Fruit fly (Drosophila melanogaster) whole organism, embryonic: Measurements from ENCODE around the gene Gen.

Experiments used
- Bdp1 ChIP-seq: fragments of 200-800 bp; sonication (Bioruptor generic); optimal IDR thresholded peaks from 3 replicates; lab custom pipeline; 2016; ENCODE audit warnings: missing biosample characterization, missing genetic modification characterization
- CG11093 ChIP-seq: fragments of 200-800 bp; sonication (Bioruptor generic); IDR thresholded peaks from 3 replicates; pipeline ENCODE4 v1.3.6; 2022; ENCODE audit warnings: missing biosample characterization, missing genetic modification characterization
- CG11398 ChIP-seq: fragments of 200-800 bp; sonication (Bioruptor generic); optimal IDR thresholded peaks from 2 replicates; lab custom pipeline; 2016; ENCODE audit warnings: missing biosample characterization, missing genetic modification characterization
- CG12299 ChIP-seq: fragments of 200-800 bp; sonication (Bioruptor generic); optimal IDR thresholded peaks from 2 replicates; lab custom pipeline; 2018; ENCODE audit warnings: missing biosample characterization, mild to moderate bottlenecking, missing genetic modification characterization
- CG12659 ChIP-seq: fragments of 200-800 bp; sonication (Bioruptor generic); optimal IDR thresholded peaks from 3 replicates; lab custom pipeline; 2017; ENCODE audit warnings: mild to moderate bottlenecking, missing biosample characterization, missing genetic modification reagents, missing genetic modification characterization
- CG12744 ChIP-seq: fragments of 200-800 bp; sonication (Bioruptor generic); optimal IDR thresholded peaks from 2 replicates; lab custom pipeline; 2016; ENCODE audit warnings: missing biosample characterization, missing genetic modification characterization
- CG13287 ChIP-seq: fragments of 200-800 bp; sonication (Bioruptor generic); IDR thresholded peaks from 2 replicates; pipeline ENCODE4 v1.3.6; 2022; ENCODE audit warnings: missing biosample characterization, missing genetic modification characterization; ENCODE audit not compliant: partially characterized antibody
- CG14014 ChIP-seq: fragments of 200-800 bp; sonication (Bioruptor generic); IDR thresholded peaks from 2 replicates; pipeline ENCODE4 v1.3.6; 2022; ENCODE audit warnings: missing biosample characterization, missing genetic modification characterization
- CG14441 ChIP-seq: fragments of 200-800 bp; sonication (Bioruptor generic); IDR thresholded peaks from 2 replicates; pipeline ENCODE4 v1.3.6; 2022; ENCODE audit warnings: missing biosample characterization, missing genetic modification characterization
- CG14667 ChIP-seq: fragments of 200-800 bp; sonication (Bioruptor generic); IDR thresholded peaks from 2 replicates; pipeline ENCODE4 v1.3.6; 2022; ENCODE audit warnings: missing biosample characterization, missing genetic modification characterization
- CG17568 ChIP-seq: fragments of 200-800 bp; sonication (Bioruptor generic); optimal IDR thresholded peaks from 2 replicates; lab custom pipeline; 2018; ENCODE audit warnings: missing biosample characterization, mild to moderate bottlenecking, missing genetic modification characterization, moderate library complexity
- CG17829 ChIP-seq: fragments of 200-800 bp; optimal IDR thresholded peaks from 2 replicates; lab custom pipeline; 2019; ENCODE audit warnings: missing biosample characterization, mild to moderate bottlenecking, missing genetic modification characterization, moderate library complexity
- CG30431 ChIP-seq: fragments of 200-800 bp; sonication (Bioruptor generic); optimal IDR thresholded peaks from 2 replicates; lab custom pipeline; 2017; ENCODE audit warnings: missing biosample characterization, missing genetic modification characterization
- CG32772 ChIP-seq: fragments of 200-800 bp; sonication (Bioruptor generic); IDR thresholded peaks from 2 replicates; pipeline ENCODE4 v1.3.6; 2022; ENCODE audit warnings: missing biosample characterization, missing genetic modification characterization
- CG3838 ChIP-seq: fragments of 200-800 bp; sonication (Bioruptor generic); optimal IDR thresholded peaks from 3 replicates; lab custom pipeline; 2016; ENCODE audit warnings: missing biosample characterization, missing genetic modification characterization
- CG4282 ChIP-seq: fragments of 200-800 bp; sonication (Bioruptor generic); optimal IDR thresholded peaks from 2 replicates; lab custom pipeline; 2016; ENCODE audit warnings: missing biosample characterization, missing genetic modification characterization
- CG6272 ChIP-seq: fragments of 200-800 bp; sonication (Bioruptor generic); IDR thresholded peaks from 2 replicates; pipeline ENCODE4 v1.3.6; 2022; ENCODE audit warnings: missing biosample characterization, missing genetic modification characterization
- CG6813 ChIP-seq: fragments of 200-800 bp; sonication (Bioruptor generic); optimal IDR thresholded peaks from 2 replicates; lab custom pipeline; 2017; ENCODE audit warnings: missing biosample characterization, missing genetic modification characterization, mild to moderate bottlenecking, moderate library complexity, missing genetic modification reagents
- CG6854 ChIP-seq: fragments of 200-800 bp; sonication (Bioruptor generic); optimal IDR thresholded peaks from 3 replicates; lab custom pipeline; 2017; ENCODE audit warnings: missing biosample characterization, mild to moderate bottlenecking, missing genetic modification characterization
- CG8765 ChIP-seq: fragments of 200-800 bp; sonication (Bioruptor generic); IDR thresholded peaks from 2 replicates; pipeline ENCODE4 v1.3.6; 2022; ENCODE audit warnings: missing biosample characterization, missing genetic modification characterization
- CG9727 ChIP-seq: fragments of 200-800 bp; sonication (Bioruptor generic); optimal IDR thresholded peaks from 3 replicates; lab custom pipeline; 2017; ENCODE audit warnings: missing biosample characterization, mild to moderate bottlenecking, missing genetic modification characterization
- CTCF ChIP-seq: fragments of 200-800 bp; sonication (Bioruptor generic); optimal IDR thresholded peaks from 2 replicates; lab custom pipeline; 2017; ENCODE audit warnings: missing biosample characterization, mild to moderate bottlenecking, missing genetic modification characterization, moderate library complexity
- CrebB ChIP-seq: fragments of 200-800 bp; sonication (Bioruptor generic); optimal IDR thresholded peaks from 3 replicates; lab custom pipeline; 2018; ENCODE audit warnings: missing biosample characterization, mild to moderate bottlenecking, missing genetic modification characterization
- Dip2 ChIP-seq: fragments of 200-800 bp; sonication (Bioruptor generic); IDR thresholded peaks from 2 replicates; pipeline ENCODE4 v1.3.6; 2022; ENCODE audit warnings: missing biosample characterization, missing genetic modification characterization
- ERR ChIP-seq: fragments of 200-800 bp; sonication (Bioruptor generic); optimal IDR thresholded peaks from 2 replicates; lab custom pipeline; 2016; ENCODE audit warnings: missing biosample characterization, missing genetic modification characterization
- Eip74EF ChIP-seq, 2 experiments: fragments of 200-800 bp in 1 of 2; fragments of >200 bp in 1 of 2; sonication (Bioruptor generic) in 1 of 2; optimal IDR thresholded peaks; 2 replicates each; lab custom pipeline; 2017 to 2019; ENCODE audit warnings: missing biosample characterization in 2 of 2, missing genetic modification characterization in 2 of 2, mild to moderate bottlenecking in 1 of 2, moderate library complexity in 1 of 2
- Fer1 ChIP-seq: fragments of 200-800 bp; sonication (Bioruptor generic); optimal IDR thresholded peaks from 2 replicates; lab custom pipeline; 2017; ENCODE audit warnings: missing biosample characterization, mild to moderate bottlenecking, missing genetic modification characterization
- Hand ChIP-seq: fragments of 200-800 bp; sonication (Bioruptor generic); optimal IDR thresholded peaks from 2 replicates; lab custom pipeline; 2017; ENCODE audit warnings: mild to moderate bottlenecking, missing biosample characterization, missing genetic modification reagents, missing genetic modification characterization
- HmgD ChIP-seq: fragments of 200-800 bp; sonication (Bioruptor generic); optimal IDR thresholded peaks from 3 replicates; lab custom pipeline; 2016; ENCODE audit warnings: missing biosample characterization, missing genetic modification characterization
- HmgZ ChIP-seq: fragments of 200-800 bp; sonication (Bioruptor generic); optimal IDR thresholded peaks from 2 replicates; lab custom pipeline; 2018; ENCODE audit warnings: missing biosample characterization, mild to moderate bottlenecking, missing genetic modification characterization
- Hmr ChIP-seq: fragments of 200-800 bp; sonication (Bioruptor generic); optimal IDR thresholded peaks from 3 replicates; lab custom pipeline; 2017; ENCODE audit warnings: mild to moderate bottlenecking, missing biosample characterization, missing genetic modification reagents, missing genetic modification characterization
- MBD-R2 ChIP-seq: fragments of 200-800 bp; sonication (Bioruptor generic); IDR thresholded peaks from 2 replicates; pipeline ENCODE4 v1.3.6; 2022; ENCODE audit warnings: missing biosample characterization, missing genetic modification characterization
- Mrtf ChIP-seq: fragments of 200-800 bp; sonication (Bioruptor generic); IDR thresholded peaks from 3 replicates; pipeline ENCODE4 v1.3.6; 2022; ENCODE audit warnings: missing biosample characterization, missing genetic modification characterization
- corto ChIP-seq: fragments of 200-800 bp; sonication (Bioruptor generic); optimal IDR thresholded peaks from 2 replicates; lab custom pipeline; 2016; ENCODE audit warnings: missing biosample characterization, mild to moderate bottlenecking, missing genetic modification characterization, moderate library complexity
- dimm ChIP-seq: fragments of 200-800 bp; sonication (Bioruptor generic); IDR thresholded peaks from 2 replicates; pipeline ENCODE4 v1.3.6; 2022; ENCODE audit warnings: missing biosample characterization, missing genetic modification characterization
- hbn ChIP-seq: fragments of 200-800 bp; sonication (Bioruptor generic); IDR thresholded peaks from 2 replicates; pipeline ENCODE4 v1.3.6; 2022; ENCODE audit warnings: missing biosample characterization, missing genetic modification characterization; ENCODE audit not compliant: partially characterized antibody
- ind ChIP-seq: fragments of 200-800 bp; sonication (Bioruptor generic); optimal IDR thresholded peaks from 3 replicates; lab custom pipeline; 2016; ENCODE audit warnings: missing biosample characterization, missing genetic modification characterization
- jumu ChIP-seq: fragments of 200-800 bp; sonication (Bioruptor generic); optimal IDR thresholded peaks from 3 replicates; lab custom pipeline; 2016; ENCODE audit warnings: missing biosample characterization, missing genetic modification characterization
- mam ChIP-seq: fragments of 200-800 bp; sonication (Bioruptor generic); optimal IDR thresholded peaks from 3 replicates; lab custom pipeline; 2016; ENCODE audit warnings: missing biosample characterization, missing genetic modification characterization
- nerfin-2 ChIP-seq: fragments of 200-800 bp; sonication (Bioruptor generic); IDR thresholded peaks from 2 replicates; pipeline ENCODE4 v1.3.6; 2022; ENCODE audit warnings: missing biosample characterization, missing genetic modification characterization; ENCODE audit not compliant: partially characterized antibody
- pfk ChIP-seq: fragments of 200-800 bp; sonication (Bioruptor generic); optimal IDR thresholded peaks from 2 replicates; lab custom pipeline; 2018; ENCODE audit warnings: missing biosample characterization, mild to moderate bottlenecking, missing genetic modification characterization, moderate library complexity
- sc ChIP-seq, 3 experiments: fragments of >200 bp in 2 of 3; fragments of 200-800 bp in 1 of 3; sonication (Bioruptor generic) in 1 of 3; optimal IDR thresholded peaks; 2 replicates in 2 of 3; 3 replicates in 1 of 3; lab custom pipeline; 2017; ENCODE audit warnings: mild to moderate bottlenecking in 1 of 3, missing biosample characterization in 1 of 3, missing genetic modification characterization in 1 of 3, missing genetic modification reagents in 1 of 3
- scrt ChIP-seq: fragments of 200-800 bp; sonication (Bioruptor generic); optimal IDR thresholded peaks from 2 replicates; lab custom pipeline; 2018; ENCODE audit warnings: missing biosample characterization, mild to moderate bottlenecking, missing genetic modification characterization, moderate library complexity
- slbo ChIP-seq: fragments of 200-800 bp; sonication (Bioruptor generic); IDR thresholded peaks from 2 replicates; pipeline ENCODE4 v1.3.6; 2022; ENCODE audit warnings: missing biosample characterization, missing genetic modification characterization
- stc ChIP-seq: fragments of 200-800 bp; sonication (Bioruptor generic); IDR thresholded peaks from 2 replicates; pipeline ENCODE4 v1.3.6; 2022; ENCODE audit warnings: missing biosample characterization, missing genetic modification characterization
- tap ChIP-seq: fragments of 200-800 bp; optimal IDR thresholded peaks from 3 replicates; lab custom pipeline; 2019; ENCODE audit warnings: missing biosample characterization, mild to moderate bottlenecking, missing genetic modification characterization, moderate library complexity
- trem ChIP-seq: fragments of 200-800 bp; optimal IDR thresholded peaks from 3 replicates; lab custom pipeline; 2019; ENCODE audit warnings: missing biosample characterization, mild to moderate bottlenecking, missing genetic modification characterization, moderate library complexity
- tup ChIP-seq: fragments of 200-800 bp; sonication (Bioruptor generic); optimal IDR thresholded peaks from 2 replicates; lab custom pipeline; 2016; ENCODE audit warnings: missing biosample characterization, mild to moderate bottlenecking, missing genetic modification characterization, moderate library complexity
- zen ChIP-seq: fragments of 200-800 bp; sonication (Bioruptor generic); optimal IDR thresholded peaks from 3 replicates; lab custom pipeline; 2018; ENCODE audit warnings: missing biosample characterization, mild to moderate bottlenecking, missing genetic modification characterization, moderate library complexity
- zen2 ChIP-seq: fragments of 200-800 bp; sonication (Bioruptor generic); IDR thresholded peaks from 3 replicates; pipeline ENCODE4 v1.3.6; 2022; ENCODE audit warnings: missing biosample characterization, missing genetic modification characterization; ENCODE audit not compliant: partially characterized antibody
- zfh1 ChIP-seq: fragments of 200-800 bp; sonication (Bioruptor generic); IDR thresholded peaks from 3 replicates; pipeline ENCODE4 v1.3.6; 2022; ENCODE audit warnings: missing biosample characterization, missing genetic modification characterization

Gene Gen

DNA sequence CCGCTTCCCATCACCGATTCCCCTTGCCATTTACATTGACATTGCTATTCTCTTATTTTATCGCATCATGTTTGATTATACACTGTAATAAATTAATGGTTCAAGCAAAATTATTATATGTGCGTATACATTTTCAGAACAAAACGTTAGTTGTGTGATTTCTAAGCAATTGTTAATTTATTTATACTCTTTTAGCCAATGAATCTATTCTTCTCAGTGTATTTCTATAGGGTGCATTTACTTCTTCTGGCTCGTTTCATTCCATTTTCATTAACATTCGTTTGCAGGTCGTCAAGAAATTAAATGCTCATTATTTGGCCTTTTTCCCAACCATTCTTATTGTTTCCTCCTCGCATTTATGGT, 35.4 kb upstream of the Gen start:
- TF ChIP-seq ERR (GFP tag; lab: Kevin White, UChicago) (no peak), Hand (no peak), CrebB (tag; lab: Kevin White, UChicago) (peak; percentile 8), Bdp1 (GFP tag; lab: Kevin White, UChicago) (peak; percentile 45), CG11398 (GFP tag; lab: Kevin White, UChicago) (no peak), CG14014 (GFP tag; lab: Robert Waterston, UW) (peak; percentile 71), CG8765 (no peak), tap (peak; percentile 65), Dip2 (GFP tag; lab: Robert Waterston, UW) (no peak), CG17829 (peak; percentile 63), CG11093 (no peak), Mrtf (GFP tag; lab: Robert Waterston, UW) (peak; percentile 55; the same call in 2 of the 3 replicates), CG3838 (GFP tag; lab: Kevin White, UChicago) (no peak), nerfin-2 (no peak), CG12299 (tag; lab: Kevin White, UChicago) (no peak), zen (peak; percentile 71), scrt (no peak), tup (GFP tag; lab: Kevin White, UChicago) (no peak), Fer1 (peak; percentile 26), HmgD (GFP tag; lab: Kevin White, UChicago) (no peak), stc (GFP tag; lab: Robert Waterston, UW) (peak; percentile 60), CG30431 (peak; percentile 30), CG6813 (no peak), CG6272 (GFP tag; lab: Robert Waterston, UW) (no peak), Eip74EF (GFP tag; optimal IDR thresholded peaks at IDR 0.05; lab: Kevin White, UChicago) (peak in 1 of 2 experiments; percentile 35), corto (no peak), CG14667 (GFP tag; lab: Robert Waterston, UW) (peak; percentile 62; the same call in 1 of the 2 replicates), sc (optimal IDR thresholded peaks at IDR 0.05; lab: Kevin White, UChicago) (no peak), sc (GFP tag; optimal IDR thresholded peaks at IDR 0.05; lab: Kevin White, UChicago) (peak; percentile 38), pfk (GFP tag; lab: Kevin White, UChicago) (no peak), jumu (GFP tag; lab: Kevin White, UChicago) (peak; percentile 1), ind (peak; percentile 46), CG32772 (GFP tag; lab: Robert Waterston, UW) (peak; percentile 51; the same call in 1 of the 2 replicates), CTCF (no peak), trem (peak; percentile 68), slbo (peak; percentile 74), zen2 (GFP tag; lab: Robert Waterston, UW) (no peak), MBD-R2 (GFP tag; lab: Robert Waterston, UW) (peak; percentile 21; the same call in 1 of the 2 replicates), dimm (GFP tag; lab: Robert Waterston, UW) (no peak), Hmr (GFP tag; lab: Kevin White, UChicago) (no peak), CG17568 (peak; percentile 27), zfh1 (peak; percentile 82), CG12659 (GFP tag; lab: Kevin White, UChicago) (no peak), CG13287 (no peak), CG9727 (GFP tag; lab: Kevin White, UChicago) (peak; percentile 28), hbn (GFP tag; lab: Robert Waterston, UW) (no peak), CG14441 (GFP tag; lab: Robert Waterston, UW) (peak; percentile 55), CG4282 (GFP tag; lab: Kevin White, UChicago) (no peak), CG12744 (no peak), mam (GFP tag; lab: Kevin White, UChicago) (peak; percentile 43), HmgZ (tag; lab: Kevin White, UChicago) (no peak), CG6854 (GFP tag; lab: Kevin White, UChicago) (no peak)
